Worm (Caenorhabditis elegans) whole organism, late embryonic: ENCODE results near the gene C15C8.6.

Experiments used
- C08G9.2 ChIP-seq: sonication (generic microtip); optimal IDR thresholded peaks from 2 replicates; lab custom pipeline; 2016; ENCODE audit warnings: mild to moderate bottlenecking, missing genetic modification characterization, moderate library complexity, missing compliant biosample characterization
- C38D4.7 ChIP-seq: fragments of 200-800 bp; sonication (Bioruptor generic); optimal IDR thresholded peaks from 2 replicates; lab custom pipeline; 2018; ENCODE audit warnings: mild to moderate bottlenecking, missing genetic modification characterization, moderate library complexity, missing compliant biosample characterization
- K09A11.1 ChIP-seq: sonication (generic microtip); optimal IDR thresholded peaks from 2 replicates; lab custom pipeline; 2017; ENCODE audit warnings: antibody characterized with exemption, mild to moderate bottlenecking, missing genetic modification characterization, missing compliant biosample characterization; ENCODE audit not compliant: insufficient read depth
- T23F11.4 ChIP-seq: fragments of 200-800 bp; sonication (Bioruptor generic); optimal IDR thresholded peaks from 2 replicates; lab custom pipeline; 2018; ENCODE audit warnings: mild to moderate bottlenecking, missing genetic modification characterization, missing compliant biosample characterization
- ama-1 ChIP-seq: fragments of 150-350 bp; optimal IDR thresholded peaks from 2 replicates; lab custom pipeline; 2014
- ceh-14 ChIP-seq: sonication (generic microtip); optimal IDR thresholded peaks from 2 replicates; lab custom pipeline; 2016; ENCODE audit warnings: missing genotype, missing genetic modification characterization, missing compliant biosample characterization
- ceh-18 ChIP-seq: sonication (generic microtip); optimal IDR thresholded peaks from 2 replicates; lab custom pipeline; 2016; ENCODE audit warnings: missing genetic modification characterization, missing compliant biosample characterization
- ceh-19 ChIP-seq: fragments of 200-800 bp; sonication (Bioruptor generic); optimal IDR thresholded peaks from 2 replicates; lab custom pipeline; 2018; ENCODE audit warnings: mild to moderate bottlenecking, missing genetic modification characterization, missing compliant biosample characterization
- ceh-2 ChIP-seq: sonication (generic microtip); optimal IDR thresholded peaks from 2 replicates; lab custom pipeline; 2016; ENCODE audit warnings: missing genotype, missing genetic modification characterization, missing compliant biosample characterization
- ceh-31 ChIP-seq: sonication (generic microtip); optimal IDR thresholded peaks from 2 replicates; lab custom pipeline; 2016; ENCODE audit warnings: missing genetic modification characterization, missing compliant biosample characterization
- ceh-45 ChIP-seq: fragments of 200-800 bp; sonication (Bioruptor generic); IDR thresholded peaks from 2 replicates; pipeline ENCODE4 v1.3.6; 2022; ENCODE audit warnings: missing genetic modification reagents, missing genetic modification characterization, missing compliant biosample characterization
- ceh-48 ChIP-seq: sonication (generic microtip); optimal IDR thresholded peaks from 2 replicates; lab custom pipeline; 2016; ENCODE audit warnings: missing genetic modification characterization, inconsistent platforms, missing compliant biosample characterization
- dve-1 ChIP-seq: sonication (generic microtip); optimal IDR thresholded peaks from 2 replicates; lab custom pipeline; 2017; ENCODE audit warnings: antibody characterized with exemption, mild to moderate bottlenecking, missing genetic modification characterization, missing compliant biosample characterization
- elt-4 ChIP-seq: sonication (generic microtip); optimal IDR thresholded peaks from 2 replicates; lab custom pipeline; 2016; ENCODE audit warnings: missing genetic modification characterization, missing compliant biosample characterization
- ets-4 ChIP-seq: sonication (generic microtip); optimal IDR thresholded peaks from 2 replicates; lab custom pipeline; 2016; ENCODE audit warnings: missing genetic modification characterization, missing compliant biosample characterization
- fax-1 ChIP-seq: sonication (generic microtip); optimal IDR thresholded peaks from 2 replicates; lab custom pipeline; 2016; ENCODE audit warnings: missing genotype, missing genetic modification characterization, missing compliant biosample characterization
- fkh-10 ChIP-seq: fragments of 150-350 bp; optimal IDR thresholded peaks from 2 replicates; lab custom pipeline; 2014; ENCODE audit warnings: missing biosample characterization, missing genetic modification reagents, missing genetic modification characterization
- fkh-6 ChIP-seq: sonication (generic microtip); optimal IDR thresholded peaks from 2 replicates; lab custom pipeline; 2016; ENCODE audit warnings: missing genetic modification characterization, missing compliant biosample characterization
- gmeb-2 ChIP-seq: sonication (generic microtip); optimal IDR thresholded peaks from 2 replicates; lab custom pipeline; 2016; ENCODE audit warnings: missing genetic modification characterization, inconsistent platforms, missing compliant biosample characterization
- hlh-6 ChIP-seq: sonication (generic microtip); optimal IDR thresholded peaks from 2 replicates; lab custom pipeline; 2016; ENCODE audit warnings: missing genotype, missing genetic modification characterization, missing compliant biosample characterization
- hlh-8 ChIP-seq: sonication (generic microtip); optimal IDR thresholded peaks from 2 replicates; lab custom pipeline; 2016; ENCODE audit warnings: missing genotype, missing genetic modification characterization, missing compliant biosample characterization
- lim-6 ChIP-seq: sonication (generic microtip); optimal IDR thresholded peaks from 2 replicates; lab custom pipeline; 2016; ENCODE audit warnings: missing genetic modification characterization, missing compliant biosample characterization
- madf-2 ChIP-seq: sonication (generic microtip); optimal IDR thresholded peaks from 2 replicates; lab custom pipeline; 2017; ENCODE audit warnings: missing genetic modification characterization, missing compliant biosample characterization
- nfya-1 ChIP-seq: sonication (generic microtip); optimal IDR thresholded peaks from 2 replicates; lab custom pipeline; 2017; ENCODE audit warnings: missing genetic modification characterization, mild to moderate bottlenecking, missing compliant biosample characterization, antibody characterized with exemption, moderate library complexity
- nhr-232 ChIP-seq: sonication (generic microtip); optimal IDR thresholded peaks from 2 replicates; lab custom pipeline; 2016; ENCODE audit warnings: missing genetic modification characterization, missing compliant biosample characterization
- npax-4 ChIP-seq: sonication (generic microtip); optimal IDR thresholded peaks from 2 replicates; lab custom pipeline; 2016; ENCODE audit warnings: missing genetic modification characterization, missing compliant biosample characterization
- odd-2 ChIP-seq: sonication (generic microtip); optimal IDR thresholded peaks from 2 replicates; lab custom pipeline; 2017; ENCODE audit warnings: antibody characterized with exemption, mild to moderate bottlenecking, missing genetic modification characterization, missing compliant biosample characterization
- pat-9 ChIP-seq: fragments of 200-800 bp; sonication (Bioruptor generic); optimal IDR thresholded peaks from 2 replicates; lab custom pipeline; 2018; ENCODE audit warnings: mild to moderate bottlenecking, missing genetic modification characterization, moderate library complexity, missing compliant biosample characterization
- pha-4 ChIP-seq: fragments of 150-350 bp; optimal IDR thresholded peaks from 2 replicates; lab custom pipeline; 2018; ENCODE audit warnings: missing biosample characterization, missing genetic modification reagents, missing genetic modification characterization
- pqm-1 ChIP-seq: sonication (generic microtip); optimal IDR thresholded peaks from 2 replicates; lab custom pipeline; 2016; ENCODE audit warnings: missing genetic modification characterization, missing compliant biosample characterization
- ref-2 ChIP-seq: sonication (generic microtip); optimal IDR thresholded peaks from 2 replicates; lab custom pipeline; 2016; ENCODE audit warnings: missing genetic modification characterization, missing compliant biosample characterization
- sox-4 ChIP-seq: sonication (generic microtip); optimal IDR thresholded peaks from 2 replicates; lab custom pipeline; 2017; ENCODE audit warnings: mild to moderate bottlenecking, missing genetic modification characterization, inconsistent platforms, missing compliant biosample characterization
- syd-9 ChIP-seq: sonication (generic microtip); optimal IDR thresholded peaks from 2 replicates; lab custom pipeline; 2016; ENCODE audit warnings: mild to moderate bottlenecking, missing genetic modification characterization, moderate library complexity, missing compliant biosample characterization
- tbx-2 ChIP-seq: sonication (generic microtip); optimal IDR thresholded peaks from 2 replicates; lab custom pipeline; 2016; ENCODE audit warnings: missing genetic modification characterization, missing compliant biosample characterization
- tbx-7 ChIP-seq: sonication (generic microtip); optimal IDR thresholded peaks from 2 replicates; lab custom pipeline; 2016; ENCODE audit warnings: missing genotype, missing genetic modification characterization, missing compliant biosample characterization
- ttx-3 ChIP-seq: sonication (generic microtip); optimal IDR thresholded peaks from 2 replicates; lab custom pipeline; 2016; ENCODE audit warnings: missing genetic modification reagents, missing genetic modification characterization, missing compliant biosample characterization
- unc-86 ChIP-seq: sonication (generic microtip); optimal IDR thresholded peaks from 2 replicates; lab custom pipeline; 2016; ENCODE audit warnings: missing genetic modification characterization, missing compliant biosample characterization
- zip-5 ChIP-seq: sonication (generic microtip); optimal IDR thresholded peaks from 2 replicates; lab custom pipeline; 2016; ENCODE audit warnings: missing genetic modification characterization, missing compliant biosample characterization
- ztf-16 ChIP-seq: sonication (generic microtip); optimal IDR thresholded peaks from 2 replicates; lab custom pipeline; 2017; ENCODE audit warnings: missing genetic modification characterization, missing compliant biosample characterization

The C15C8.6 gene

DNA sequence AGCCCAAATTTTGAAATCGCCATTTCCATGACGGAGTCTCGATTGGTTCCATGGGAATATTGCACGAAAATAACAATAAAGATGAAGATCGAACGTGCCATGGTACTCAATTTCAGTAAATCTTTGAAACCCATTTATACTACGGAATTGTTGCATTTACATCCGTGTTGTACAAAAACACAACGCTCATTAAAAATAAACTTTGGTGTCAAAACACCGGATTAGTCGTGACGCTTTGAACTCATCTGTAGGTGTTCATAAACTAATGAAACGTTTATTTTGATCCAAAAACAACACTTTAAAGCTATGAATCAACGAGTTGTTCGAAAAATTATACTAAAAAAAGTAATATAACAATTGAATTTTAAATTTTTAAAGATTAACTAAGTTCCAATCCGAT lies 37.2 kb downstream of the C15C8.6 start, which contains the start of gene R11D1.4:
Gene R11D1.4 (minus strand): TSS at position 101 of the 400 bp plus-strand sequence.
- no peak for TF ChIP-seq sox-4 (tag; lab: Kevin White, UChicago)
- TF ChIP-seq gmeb-2 (tag; lab: Kevin White, UChicago): no peak
- no peak for TF ChIP-seq ceh-48 (tag; lab: Kevin White, UChicago)
- TF ChIP-seq ceh-18 (tag; lab: Kevin White, UChicago): no peak
- no peak for TF ChIP-seq ama-1 (lab: Kevin White, UChicago)
- no peak for TF ChIP-seq dve-1
- no peak for TF ChIP-seq madf-2 (tag; lab: Kevin White, UChicago)
- TF ChIP-seq pha-4 (tag; lab: Kevin White, UChicago): no peak
- TF ChIP-seq npax-4 (tag; lab: Kevin White, UChicago): no peak
- TF ChIP-seq nhr-232: no peak
- TF ChIP-seq tbx-2: no peak
- no peak for TF ChIP-seq C08G9.2 (tag; lab: Kevin White, UChicago)
- no peak for TF ChIP-seq ztf-16
- no peak for TF ChIP-seq ceh-31 (tag; lab: Kevin White, UChicago)
- TF ChIP-seq ceh-14 (tag; lab: Kevin White, UChicago): no peak
- TF ChIP-seq, all 69 proteins: peak for 0

DNA sequence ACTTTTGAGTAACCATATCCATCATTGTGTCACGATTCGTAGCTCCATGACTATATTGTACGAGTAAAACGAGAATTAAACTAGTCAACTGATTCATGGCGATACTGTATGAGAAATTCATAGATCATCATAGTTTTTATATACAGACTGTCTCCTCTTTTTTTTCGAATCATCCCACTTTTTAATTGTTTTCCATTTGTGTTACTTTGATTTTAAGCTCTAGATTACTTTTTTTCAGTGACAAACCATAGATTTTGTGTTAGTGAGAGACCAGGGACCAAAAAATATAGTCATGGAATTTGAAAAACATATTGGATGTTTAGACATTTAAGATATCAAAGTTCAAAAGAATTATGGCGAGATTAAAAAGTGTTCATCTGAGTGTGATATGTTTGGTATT lies 39.3 kb downstream of the C15C8.6 start, which contains the start of gene R11D1.3:
Gene R11D1.3 (minus strand): TSS at position 101 of the 400 bp plus-strand sequence.
- TF ChIP-seq hlh-8 (no peak), ceh-18 (tag; lab: Kevin White, UChicago) (no peak), ama-1 (lab: Kevin White, UChicago) (no peak), ztf-16 (no peak), fax-1 (tag; lab: Kevin White, UChicago) (no peak), nfya-1 (tag; lab: Kevin White, UChicago) (no peak), ceh-2 (tag; lab: Kevin White, UChicago) (no peak)

DNA sequence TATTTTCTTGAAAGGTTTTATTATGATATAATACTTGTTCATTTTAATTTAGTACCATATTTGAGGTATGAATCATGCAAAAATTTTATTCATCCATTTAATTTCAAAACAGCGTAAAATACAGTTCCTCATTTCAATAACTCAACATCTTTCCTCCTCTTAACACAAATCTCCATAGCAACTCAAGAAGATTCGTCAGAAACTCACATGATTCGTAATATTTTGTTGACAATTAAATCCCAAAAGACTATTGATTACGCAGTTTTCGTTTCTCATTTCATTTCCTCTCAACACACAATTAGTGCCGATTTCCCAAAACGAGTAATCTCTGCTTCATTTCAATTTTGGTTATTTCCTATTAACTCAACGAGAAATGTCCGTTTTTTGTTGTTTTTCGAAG lies 43.0 kb downstream of the C15C8.6 start, which contains the start of gene R11D1.2:
Gene R11D1.2 (plus strand): TSS at position 301 of the 400 bp plus-strand sequence.
- TF ChIP-seq tbx-7 (tag; lab: Kevin White, UChicago) (no peak), zip-5 (tag; lab: Kevin White, UChicago) (no peak), lim-6 (tag; lab: Kevin White, UChicago) (no peak), fkh-6 (tag; lab: Kevin White, UChicago) (no peak), ceh-18 (tag; lab: Kevin White, UChicago) (no peak), ceh-48 (tag; lab: Kevin White, UChicago) (no peak)
- TF ChIP-seq, all 69 proteins: peak for 0

DNA sequence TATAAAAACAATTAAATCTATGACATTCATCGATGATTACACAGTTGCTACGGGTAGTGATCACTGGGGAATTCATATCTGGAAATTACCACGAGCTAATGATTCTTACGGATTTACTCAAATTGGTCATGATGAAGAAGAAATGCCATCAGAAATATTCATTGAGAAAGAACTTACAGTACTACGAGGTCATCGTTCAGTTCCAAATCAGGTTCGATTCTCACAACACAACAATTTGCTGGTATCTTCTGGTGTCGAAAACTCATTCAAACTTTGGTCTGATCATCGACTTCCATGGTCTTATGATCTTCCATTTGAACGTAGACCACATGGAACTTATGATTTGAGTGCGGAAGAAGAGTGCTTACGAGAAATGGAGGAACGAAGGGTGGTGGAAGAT lies 44.8 kb downstream of the C15C8.6 start:
- TF ChIP-seq ceh-19 (GFP tag; lab: Kevin White, UChicago) (no peak), ets-4 (tag; lab: Kevin White, UChicago) (no peak), C38D4.7 (no peak), T23F11.4 (GFP tag; lab: Kevin White, UChicago) (no peak), ceh-45 (GFP tag; lab: Robert Waterston, UW) (no peak), hlh-6 (tag; lab: Kevin White, UChicago) (no peak), syd-9 (tag; lab: Kevin White, UChicago) (no peak), pat-9 (tag; lab: Kevin White, UChicago) (no peak), ref-2 (no peak), ttx-3 (tag; lab: Kevin White, UChicago) (no peak), pqm-1 (no peak)

DNA sequence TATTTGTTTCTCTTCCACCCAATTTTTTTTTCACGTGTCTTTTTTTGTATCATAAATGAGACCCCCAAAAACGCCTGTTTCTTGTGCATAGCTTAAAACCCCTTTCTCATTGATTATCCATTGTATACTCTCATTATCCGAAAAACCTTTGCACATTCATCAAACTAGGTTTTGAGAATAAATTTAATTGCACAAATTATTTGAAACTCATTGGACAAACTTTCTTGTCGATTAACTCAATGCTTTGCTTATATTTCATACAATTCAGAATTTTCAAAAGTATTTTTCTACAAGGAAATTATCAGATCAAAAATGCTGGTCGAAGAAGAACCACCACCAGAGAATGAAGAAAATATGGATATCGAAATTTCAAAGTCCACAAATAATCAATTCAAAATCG lies 47.3 kb downstream of the C15C8.6 start, which contains the start of gene R11D1.1:
Gene R11D1.1 (plus strand): TSS at position 301 of the 400 bp plus-strand sequence.
- no peak for TF ChIP-seq ceh-18 (tag; lab: Kevin White, UChicago)
- no peak for TF ChIP-seq ztf-16
- no peak for TF ChIP-seq nhr-232
- no peak for TF ChIP-seq fax-1 (tag; lab: Kevin White, UChicago)
- TF ChIP-seq unc-86 (tag; lab: Kevin White, UChicago): no peak
- TF ChIP-seq sox-4 (tag; lab: Kevin White, UChicago): no peak
- TF ChIP-seq fkh-10 (GFP tag; lab: Kevin White, UChicago): no peak
- no peak for TF ChIP-seq K09A11.1 (tag; lab: Kevin White, UChicago)
- TF ChIP-seq ttx-3 (tag; lab: Kevin White, UChicago): no peak
- TF ChIP-seq pqm-1: no peak
- TF ChIP-seq ceh-31 (tag; lab: Kevin White, UChicago): no peak
- no peak for TF ChIP-seq ceh-19 (GFP tag; lab: Kevin White, UChicago)
- TF ChIP-seq tbx-2: no peak
- TF ChIP-seq pha-4 (tag; lab: Kevin White, UChicago): no peak
- no peak for TF ChIP-seq elt-4
- TF ChIP-seq nfya-1 (tag; lab: Kevin White, UChicago): no peak
- TF ChIP-seq odd-2: no peak
- no peak for TF ChIP-seq ama-1 (lab: Kevin White, UChicago)
- TF ChIP-seq T23F11.4 (GFP tag; lab: Kevin White, UChicago): no peak
